Fruit fly (Drosophila melanogaster) whole organism, prepupa: Measurements from ENCODE around the gene CG6321.

Experiments used
- CG10631 ChIP-seq: fragments of 200-800 bp; sonication (Bioruptor generic); optimal IDR thresholded peaks from 2 replicates; lab custom pipeline; 2016; ENCODE audit warnings: missing biosample characterization, missing genetic modification characterization
- CG10669 ChIP-seq: fragments of 200-800 bp; sonication (Bioruptor generic); optimal IDR thresholded peaks from 3 replicates; lab custom pipeline; 2018; ENCODE audit warnings: missing biosample characterization, mild to moderate bottlenecking, missing genetic modification characterization, moderate library complexity
- CG11762 ChIP-seq: fragments of 200-800 bp; sonication (Bioruptor generic); optimal IDR thresholded peaks from 3 replicates; lab custom pipeline; 2016; ENCODE audit warnings: missing biosample characterization, missing genetic modification characterization; ENCODE audit not compliant: insufficient read depth
- CG11902 ChIP-seq: fragments of 200-800 bp; sonication (Bioruptor generic); optimal IDR thresholded peaks from 3 replicates; lab custom pipeline; 2016; ENCODE audit warnings: missing biosample characterization, missing genetic modification characterization
- CG3032 ChIP-seq: fragments of 200-800 bp; optimal IDR thresholded peaks from 2 replicates; lab custom pipeline; 2019; ENCODE audit warnings: missing biosample characterization, mild to moderate bottlenecking, missing genetic modification characterization, moderate library complexity
- CG31627 ChIP-seq: fragments of 200-800 bp; sonication (Bioruptor generic); optimal IDR thresholded peaks from 3 replicates; lab custom pipeline; 2016; ENCODE audit warnings: missing biosample characterization, missing genetic modification characterization
- CG32006 ChIP-seq: fragments of 200-800 bp; sonication (Bioruptor generic); optimal IDR thresholded peaks from 3 replicates; lab custom pipeline; 2017; ENCODE audit warnings: missing biosample characterization, mild to moderate bottlenecking, missing genetic modification characterization
- CG34406 ChIP-seq: fragments of 200-800 bp; sonication (Bioruptor generic); optimal IDR thresholded peaks from 3 replicates; lab custom pipeline; 2016; ENCODE audit warnings: missing biosample characterization, missing genetic modification characterization
- CG3919 ChIP-seq: fragments of 200-800 bp; sonication (Bioruptor generic); optimal IDR thresholded peaks from 3 replicates; lab custom pipeline; 2016; ENCODE audit warnings: missing biosample characterization, missing genetic modification characterization
- CG6163 ChIP-seq: fragments of 200-800 bp; sonication (Bioruptor generic); IDR thresholded peaks from 3 replicates; pipeline ENCODE4 v1.3.6; 2022; ENCODE audit warnings: missing biosample characterization, missing genetic modification characterization
- CG6276 ChIP-seq: fragments of 200-800 bp; sonication (Bioruptor generic); optimal IDR thresholded peaks from 2 replicates; lab custom pipeline; 2017; ENCODE audit warnings: missing biosample characterization, mild to moderate bottlenecking, missing genetic modification characterization
- CG6792 ChIP-seq: fragments of 200-800 bp; sonication (Bioruptor generic); optimal IDR thresholded peaks from 3 replicates; lab custom pipeline; 2016; ENCODE audit warnings: missing biosample characterization, missing genetic modification characterization
- CG6808 ChIP-seq: fragments of 200-800 bp; sonication (Bioruptor generic); optimal IDR thresholded peaks from 3 replicates; lab custom pipeline; 2017; ENCODE audit warnings: missing biosample characterization, missing genetic modification characterization, mild to moderate bottlenecking, moderate library complexity, missing genetic modification reagents
- CG6854 ChIP-seq: fragments of 200-800 bp; sonication (Bioruptor generic); optimal IDR thresholded peaks from 2 replicates; lab custom pipeline; 2017; ENCODE audit warnings: missing biosample characterization, mild to moderate bottlenecking, missing genetic modification characterization
- CG7368 ChIP-seq: fragments of 200-800 bp; sonication (Bioruptor generic); optimal IDR thresholded peaks from 3 replicates; lab custom pipeline; 2016; ENCODE audit warnings: missing biosample characterization, missing genetic modification characterization
- CG8119 ChIP-seq: fragments of 200-800 bp; sonication (Bioruptor generic); IDR thresholded peaks from 3 replicates; pipeline ENCODE4 v1.3.6; 2022; ENCODE audit warnings: missing biosample characterization, missing genetic modification characterization
- CG8319 ChIP-seq: fragments of 200-800 bp; sonication (Bioruptor generic); optimal IDR thresholded peaks from 3 replicates; lab custom pipeline; 2016; ENCODE audit warnings: missing biosample characterization, missing genetic modification characterization
- CG8632 ChIP-seq: fragments of 200-800 bp; sonication (Bioruptor generic); optimal IDR thresholded peaks from 3 replicates; lab custom pipeline; 2016; ENCODE audit warnings: missing biosample characterization, missing genetic modification characterization
- CG9139 ChIP-seq: fragments of 200-800 bp; sonication (Bioruptor generic); optimal IDR thresholded peaks from 3 replicates; lab custom pipeline; 2017; ENCODE audit warnings: missing biosample characterization, mild to moderate bottlenecking, missing genetic modification characterization
- Eip75B ChIP-seq: fragments of 200-800 bp; sonication (Bioruptor generic); optimal IDR thresholded peaks from 3 replicates; lab custom pipeline; 2016; ENCODE audit warnings: missing biosample characterization, missing genetic modification characterization
- Eip78C ChIP-seq: fragments of 200-800 bp; sonication (Bioruptor generic); peaks from one replicate; lab custom pipeline; 2016; ENCODE audit warnings: missing biosample characterization, missing genetic modification characterization
- Eip93F ChIP-seq: fragments of 200-800 bp; sonication (Bioruptor generic); optimal IDR thresholded peaks from 2 replicates; lab custom pipeline; 2016; ENCODE audit warnings: missing biosample characterization, mild to moderate bottlenecking, missing genetic modification characterization
- Ets21C ChIP-seq: fragments of 200-800 bp; sonication (Bioruptor generic); optimal IDR thresholded peaks from 3 replicates; lab custom pipeline; 2016; ENCODE audit warnings: missing biosample characterization, missing genetic modification characterization
- Ets96B ChIP-seq: fragments of 200-800 bp; optimal IDR thresholded peaks from 2 replicates; lab custom pipeline; 2019; ENCODE audit warnings: missing biosample characterization, mild to moderate bottlenecking, missing genetic modification characterization, moderate library complexity
- Gug ChIP-seq: fragments of 200-800 bp; sonication (Bioruptor generic); IDR thresholded peaks from 2 replicates; pipeline ENCODE4 v1.3.6; 2022; ENCODE audit warnings: missing biosample characterization, missing genetic modification characterization
- Hr38 ChIP-seq: sonication (Bioruptor generic); optimal IDR thresholded peaks from 2 replicates; lab custom pipeline; 2016; ENCODE audit warnings: missing biosample characterization, missing genetic modification characterization
- Lpt ChIP-seq: fragments of 200-800 bp; sonication (Bioruptor generic); optimal IDR thresholded peaks from 3 replicates; lab custom pipeline; 2016; ENCODE audit warnings: missing biosample characterization, missing genetic modification characterization
- Met ChIP-seq: fragments of 200-800 bp; sonication (Bioruptor generic); optimal IDR thresholded peaks from 3 replicates; lab custom pipeline; 2016; ENCODE audit warnings: missing biosample characterization, missing genetic modification characterization
- Smox ChIP-seq: fragments of 200-800 bp; sonication (Bioruptor generic); optimal IDR thresholded peaks from 3 replicates; lab custom pipeline; 2016; ENCODE audit warnings: missing biosample characterization, missing genetic modification characterization
- Sox102F ChIP-seq: fragments of 200-800 bp; sonication (Bioruptor generic); optimal IDR thresholded peaks from 2 replicates; lab custom pipeline; 2016; ENCODE audit warnings: missing biosample characterization, mild to moderate bottlenecking, missing genetic modification characterization
- Sox15 ChIP-seq: fragments of 200-800 bp; sonication (Bioruptor generic); optimal IDR thresholded peaks from 3 replicates; lab custom pipeline; 2016; ENCODE audit warnings: missing biosample characterization, missing genetic modification characterization
- achi ChIP-seq: fragments of 200-800 bp; sonication (Bioruptor generic); optimal IDR thresholded peaks from 3 replicates; lab custom pipeline; 2016; ENCODE audit warnings: missing biosample characterization, missing genetic modification characterization
- acj6 ChIP-seq: fragments of 200-800 bp; sonication (Bioruptor generic); optimal IDR thresholded peaks from 3 replicates; lab custom pipeline; 2016; ENCODE audit warnings: missing biosample characterization, missing genetic modification characterization
- dsx ChIP-seq: fragments of 200-800 bp; optimal IDR thresholded peaks from 3 replicates; lab custom pipeline; 2019; ENCODE audit warnings: missing biosample characterization, mild to moderate bottlenecking, missing genetic modification characterization, moderate library complexity; ENCODE audit not compliant: poor library complexity, severe bottlenecking
- eg ChIP-seq: fragments of 200-800 bp; sonication (Bioruptor generic); IDR thresholded peaks from 3 replicates; pipeline ENCODE4 v1.3.6; 2022; ENCODE audit warnings: missing biosample characterization, missing genetic modification characterization
- esn ChIP-seq: fragments of 200-800 bp; sonication (Bioruptor generic); optimal IDR thresholded peaks from 2 replicates; lab custom pipeline; 2016; ENCODE audit warnings: missing biosample characterization, mild to moderate bottlenecking, missing genetic modification characterization, moderate library complexity
- fd59A ChIP-seq: fragments of 200-800 bp; sonication (Bioruptor generic); optimal IDR thresholded peaks from 2 replicates; lab custom pipeline; 2017; ENCODE audit warnings: missing biosample characterization, mild to moderate bottlenecking, missing genetic modification characterization, missing genetic modification reagents
- fd85E ChIP-seq: fragments of 200-800 bp; sonication (Bioruptor generic); optimal IDR thresholded peaks from 3 replicates; lab custom pipeline; 2016; ENCODE audit warnings: missing biosample characterization, missing genetic modification characterization
- fkh ChIP-seq: fragments of 200-800 bp; sonication (Bioruptor generic); optimal IDR thresholded peaks from 3 replicates; lab custom pipeline; 2017; ENCODE audit warnings: missing biosample characterization, mild to moderate bottlenecking, missing genetic modification characterization, moderate library complexity
- lz ChIP-seq: fragments of 200-800 bp; sonication (Bioruptor generic); optimal IDR thresholded peaks from 3 replicates; lab custom pipeline; 2016; ENCODE audit warnings: missing biosample characterization, missing genetic modification characterization
- net ChIP-seq: fragments of 200-800 bp; sonication (Bioruptor generic); optimal IDR thresholded peaks from 3 replicates; lab custom pipeline; 2016; ENCODE audit warnings: missing biosample characterization, missing genetic modification characterization
- pdm3 ChIP-seq: fragments of 200-800 bp; sonication (Bioruptor generic); optimal IDR thresholded peaks from 3 replicates; lab custom pipeline; 2016; ENCODE audit warnings: missing biosample characterization, missing genetic modification characterization
- salr ChIP-seq, 2 experiments: fragments of 200-800 bp; sonication (Bioruptor generic); optimal IDR thresholded peaks; 3 replicates each; lab custom pipeline; 2016 to 2018; ENCODE audit warnings: missing biosample characterization in 2 of 2, missing genetic modification characterization in 2 of 2, mild to moderate bottlenecking in 1 of 2
- svp ChIP-seq: fragments of 200-800 bp; sonication (Bioruptor generic); peaks from one replicate; lab custom pipeline; 2016; ENCODE audit warnings: missing biosample characterization, missing genetic modification characterization
- topi ChIP-seq: fragments of 200-800 bp; sonication (Bioruptor generic); optimal IDR thresholded peaks from 3 replicates; lab custom pipeline; 2016; ENCODE audit warnings: missing biosample characterization, missing genetic modification characterization
- vri ChIP-seq: fragments of 200-800 bp; sonication (Bioruptor generic); optimal IDR thresholded peaks from 3 replicates; lab custom pipeline; 2016; ENCODE audit warnings: missing biosample characterization, mild to moderate bottlenecking, missing genetic modification characterization

Gene CG6321

dm6 chr3L:11096195-11096908, 35.3 kb upstream of the CG6321 start, which contains the start of the genes CG46439, Iyd and CG33947 (continued):
- TF ChIP-seq CG8632 (GFP tag; lab: Kevin White, UChicago) (no peak), Hr38 (GFP tag; lab: Kevin White, UChicago) (no peak), lz (GFP tag; lab: Kevin White, UChicago) (peak; percentile 24), CG3919 (GFP tag; lab: Kevin White, UChicago) (peak; percentile 59), CG6808 (peak; percentile 85), topi (peak; percentile 51), pdm3 (GFP tag; lab: Kevin White, UChicago) (peak; percentile 36), CG6276 (GFP tag; lab: Kevin White, UChicago) (peak; percentile 86), CG10669 (GFP tag; lab: Kevin White, UChicago) (peak; percentile 67), vri (GFP tag; lab: Kevin White, UChicago) (peak; percentile 79), fd59A (GFP tag; lab: Kevin White, UChicago) (no peak), Smox (GFP tag; lab: Kevin White, UChicago) (peak; percentile 46), CG6163 (GFP tag; lab: Robert Waterston, UW) (peak; percentile 90), CG11762 (GFP tag; lab: Kevin White, UChicago) (peak; percentile 3), CG8119 (GFP tag; lab: Robert Waterston, UW) (peak; percentile 84; the same call in 2 of the 3 replicates), acj6 (peak; percentile 22), CG34406 (peak; percentile 46), CG8319 (GFP tag; lab: Kevin White, UChicago) (no peak), CG9139 (GFP tag; lab: Kevin White, UChicago) (peak; percentile 80), CG6854 (GFP tag; lab: Kevin White, UChicago) (peak; percentile 91), CG32006 (peak; percentile 55), Eip75B (GFP tag; lab: Kevin White, UChicago) (peak; percentile 67), fkh (no peak), CG3032 (tag; lab: Kevin White, UChicago) (peak; percentile 62), fd85E (GFP tag; lab: Kevin White, UChicago) (no peak), salr (GFP tag; optimal IDR thresholded peaks at IDR 0.05; lab: Kevin White, UChicago) (peak in 1 of 2 experiments; percentile 9), CG7368 (GFP tag; lab: Kevin White, UChicago) (peak; percentile 31), Gug (GFP tag; lab: Robert Waterston, UW) (peak; percentile 55; the same call in 1 of the 2 replicates), achi (GFP tag; lab: Kevin White, UChicago) (peak; percentile 27), Ets96B (tag; lab: Kevin White, UChicago) (peak; percentile 65), esn (GFP tag; lab: Kevin White, UChicago) (peak; percentile 53), CG31627 (GFP tag; lab: Kevin White, UChicago) (no peak), CG6792 (peak; percentile 46), Eip78C (GFP tag; lab: Kevin White, UChicago) (peak; percentile 83), CG10631 (GFP tag; lab: Kevin White, UChicago) (no peak), Lpt (GFP tag; lab: Kevin White, UChicago) (peak; percentile 69), Sox15 (GFP tag; lab: Kevin White, UChicago) (no peak), Eip93F (GFP tag; lab: Kevin White, UChicago) (peak; percentile 71), eg (GFP tag; lab: Robert Waterston, UW) (peak; percentile 90)

- TF ChIP-seq fkh (no peak), svp (GFP tag; lab: Kevin White, UChicago) (peak; percentile 9), Met (GFP tag; lab: Kevin White, UChicago) (no peak), Ets21C (GFP tag; lab: Kevin White, UChicago) (no peak), CG11902 (GFP tag; lab: Kevin White, UChicago) (no peak), dsx (GFP tag; lab: Kevin White, UChicago) (no peak), CG6276 (GFP tag; lab: Kevin White, UChicago) (no peak), Sox102F (no peak), Gug (GFP tag; lab: Robert Waterston, UW) (no peak), net (GFP tag; lab: Kevin White, UChicago) (no peak), Eip78C (GFP tag; lab: Kevin White, UChicago) (peak; percentile 37), CG32006 (no peak)
Measured at dm6 chr3L:11094279-11094678, 33.3 kb upstream of the CG6321 start.
